Worm (Caenorhabditis elegans) whole organism, L4/young adult: ENCODE results near the gene srv-28.

Experiments used
- W03F9.2 ChIP-seq: fragments of 150-350 bp; optimal IDR thresholded peaks from 2 replicates; lab custom pipeline; 2014; ENCODE audit warnings: missing biosample characterization, missing genetic modification characterization
- dao-5 ChIP-seq: sonication (generic microtip); optimal IDR thresholded peaks from 2 replicates; lab custom pipeline; 2016; ENCODE audit warnings: missing genotype, missing genetic modification characterization, moderate library complexity, missing compliant biosample characterization

- TF ChIP-seq dao-5 (tag; lab: Kevin White, UChicago) (no peak), W03F9.2 (tag; lab: Kevin White, UChicago) (no peak)
Observed at ce11 chrIV:6230560-6231073, 32.5 kb downstream of the srv-28 start, which contains the start of gene F58F9.4.
